Fruit fly (Drosophila melanogaster): ENCODE measurements around the gene CG3919.

The CG3919 gene

dm6 chr3L:14448321-14449043 lies 38.1 kb downstream of the CG3919 start (continued):
- peak; percentile 53 for TF ChIP-seq fkh (GFP tag; optimal IDR thresholded peaks at IDR 0.05)
- TF ChIP-seq Hr4 (GFP tag; optimal IDR thresholded peaks at IDR 0.05): peak; percentile 97
- TF ChIP-seq CG8319 (GFP tag; optimal IDR thresholded peaks at IDR 0.05): peak; percentile 89
- TF ChIP-seq CG32006 (GFP tag; optimal IDR thresholded peaks at IDR 0.05): peak; percentile 96
- peak; percentile 93 for TF ChIP-seq Smox (GFP tag; optimal IDR thresholded peaks at IDR 0.05)
- TF ChIP-seq ss (GFP tag; optimal IDR thresholded peaks at IDR 0.05): peak; percentile 73 to 78
- peak; percentile 96 for TF ChIP-seq CG10669 (GFP tag; optimal IDR thresholded peaks at IDR 0.05)
- TF ChIP-seq Hr38 (GFP tag; optimal IDR thresholded peaks at IDR 0.05): peak; percentile 15
- TF ChIP-seq Met (GFP tag; optimal IDR thresholded peaks at IDR 0.05): peak; percentile 95
- TF ChIP-seq svp (GFP tag): peak; percentile 97
- peak; percentile 97 for TF ChIP-seq achi (GFP tag; optimal IDR thresholded peaks at IDR 0.05)
- TF ChIP-seq CG8119 (GFP tag; IDR thresholded peaks at IDR 0.05): peak; percentile 98

DNA sequence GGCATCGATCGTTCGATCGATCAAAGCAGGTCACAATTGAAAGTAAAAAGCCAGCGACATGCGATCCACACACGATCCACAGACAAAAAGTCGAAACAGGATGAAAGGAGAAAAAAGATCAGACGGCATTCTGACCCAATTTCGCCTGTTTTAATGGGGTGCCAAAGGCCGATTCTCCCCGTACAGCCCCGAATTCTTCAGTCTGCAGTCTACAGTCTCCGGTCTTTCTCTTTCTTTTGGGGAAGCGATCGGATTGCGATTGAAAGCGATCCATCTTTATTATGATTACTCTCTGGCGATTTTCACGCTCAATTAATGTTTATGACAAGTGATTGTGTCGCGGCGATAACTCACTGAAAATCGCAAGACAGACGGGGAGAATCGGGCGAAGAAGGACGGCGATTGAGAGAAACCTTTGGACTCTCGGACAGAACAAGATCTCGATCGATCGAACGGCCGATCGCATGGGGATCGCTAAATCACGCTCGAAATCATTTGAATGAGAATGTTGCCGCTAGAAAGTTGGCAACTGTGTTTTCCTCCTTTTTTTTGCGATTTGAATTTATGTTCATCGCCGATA lies 40.0 kb downstream of the CG3919 start:
- TF ChIP-seq CG7368 (GFP tag; optimal IDR thresholded peaks at IDR 0.05) (peak; percentile 1), CG1621 (tag; optimal IDR thresholded peaks at IDR 0.05) (peak; percentile 49), CG10669 (GFP tag; optimal IDR thresholded peaks at IDR 0.05) (peak; percentile 34), Lpt (GFP tag; optimal IDR thresholded peaks at IDR 0.05) (no peak), Hr39 (GFP tag; optimal IDR thresholded peaks at IDR 0.05) (no peak), CG6808 (GFP tag; optimal IDR thresholded peaks at IDR 0.05) (peak; percentile 55), topi (GFP tag; optimal IDR thresholded peaks at IDR 0.05) (no peak), CG8119 (GFP tag; IDR thresholded peaks at IDR 0.05) (0 out of 3 replicates have a peak, but pooled peaks have one; percentile 24), CG6163 (GFP tag; IDR thresholded peaks at IDR 0.05) (peak; percentile 38; the same call in 2 of the 3 replicates), cyc (GFP tag; optimal IDR thresholded peaks at IDR 0.05) (no peak), Eip78C (GFP tag) (peak; percentile 33), net (GFP tag; optimal IDR thresholded peaks at IDR 0.05) (peak; percentile 23), CG32006 (GFP tag; optimal IDR thresholded peaks at IDR 0.05) (no peak), CG9139 (GFP tag; optimal IDR thresholded peaks at IDR 0.05) (peak; percentile 47), Ets96B (tag; optimal IDR thresholded peaks at IDR 0.05) (peak; percentile 27), salr (GFP tag; optimal IDR thresholded peaks at IDR 0.05) (peak in 1 of 2 experiments; percentile 14), CG6854 (GFP tag; optimal IDR thresholded peaks at IDR 0.05) (peak; percentile 14), Blimp-1 (GFP tag; optimal IDR thresholded peaks at IDR 0.05) (peak; percentile 64), svp (GFP tag) (peak; percentile 98), eg (GFP tag; IDR thresholded peaks at IDR 0.05) (peak; percentile 30; the same call in 1 of the 3 replicates), CG3919 (GFP tag; optimal IDR thresholded peaks at IDR 0.05) (peak; percentile 1), CG11294 (GFP tag; IDR thresholded peaks at IDR 0.05) (no peak), spab (GFP tag; optimal IDR thresholded peaks at IDR 0.05) (peak; percentile 57), ss (GFP tag; optimal IDR thresholded peaks at IDR 0.05) (peak; percentile 10 to 61), CG3032 (tag; optimal IDR thresholded peaks at IDR 0.05) (peak; percentile 12), CG6276 (GFP tag; optimal IDR thresholded peaks at IDR 0.05) (peak; percentile 62)

dm6 chr3L:14451534-14451933 lies 41.1 kb downstream of the CG3919 start:
- TF ChIP-seq CG34406 (GFP tag; optimal IDR thresholded peaks at IDR 0.05): peak; percentile 52
- TF ChIP-seq CG6163 (GFP tag; IDR thresholded peaks at IDR 0.05): peak; percentile 84
- TF ChIP-seq acj6 (GFP tag; optimal IDR thresholded peaks at IDR 0.05): peak; percentile 62
- TF ChIP-seq spab (GFP tag; optimal IDR thresholded peaks at IDR 0.05): no peak
- peak; percentile 55 for TF ChIP-seq lz (GFP tag; optimal IDR thresholded peaks at IDR 0.05)
- no peak for TF ChIP-seq CG6854 (GFP tag; optimal IDR thresholded peaks at IDR 0.05)
- TF ChIP-seq CG8632 (GFP tag; optimal IDR thresholded peaks at IDR 0.05): peak; percentile 49
- peak; percentile 88 for TF ChIP-seq eg (GFP tag; IDR thresholded peaks at IDR 0.05)
- TF ChIP-seq svp (GFP tag): peak; percentile 87
- peak; percentile 54 for TF ChIP-seq CG11762 (GFP tag; optimal IDR thresholded peaks at IDR 0.05; ENCODE audit: insufficient read depth)
- peak; percentile 86 for TF ChIP-seq CG8119 (GFP tag; IDR thresholded peaks at IDR 0.05)
- TF ChIP-seq Ets96B (tag; optimal IDR thresholded peaks at IDR 0.05): peak; percentile 30
- peak; percentile 57 for TF ChIP-seq topi (GFP tag; optimal IDR thresholded peaks at IDR 0.05)
- peak; percentile 71 for TF ChIP-seq pdm3 (GFP tag; optimal IDR thresholded peaks at IDR 0.05)
- TF ChIP-seq CG11294 (GFP tag; IDR thresholded peaks at IDR 0.05): peak; percentile 64
- TF ChIP-seq Hr4 (GFP tag; optimal IDR thresholded peaks at IDR 0.05): peak; percentile 87
- peak; percentile 48 for TF ChIP-seq Smox (GFP tag; optimal IDR thresholded peaks at IDR 0.05)
- TF ChIP-seq CG6792 (GFP tag; optimal IDR thresholded peaks at IDR 0.05): peak; percentile 33
- peak; percentile 46; the same call in 1 of the 2 replicates for TF ChIP-seq Gug (GFP tag; IDR thresholded peaks at IDR 0.05)
- TF ChIP-seq Hr39 (GFP tag; optimal IDR thresholded peaks at IDR 0.05): peak; percentile 65
- TF ChIP-seq OdsH (GFP tag; optimal IDR thresholded peaks at IDR 0.05): peak; percentile 70
- no peak for TF ChIP-seq fd59A (GFP tag; optimal IDR thresholded peaks at IDR 0.05)
- TF ChIP-seq CG31627 (GFP tag; optimal IDR thresholded peaks at IDR 0.05): peak; percentile 50
- TF ChIP-seq CG10631 (GFP tag; optimal IDR thresholded peaks at IDR 0.05): peak; percentile 53
- TF ChIP-seq cyc (GFP tag; optimal IDR thresholded peaks at IDR 0.05): peak; percentile 45
